Fruit fly (Drosophila melanogaster): ENCODE data around the gene Fas3.

Gene Fas3

DNA sequence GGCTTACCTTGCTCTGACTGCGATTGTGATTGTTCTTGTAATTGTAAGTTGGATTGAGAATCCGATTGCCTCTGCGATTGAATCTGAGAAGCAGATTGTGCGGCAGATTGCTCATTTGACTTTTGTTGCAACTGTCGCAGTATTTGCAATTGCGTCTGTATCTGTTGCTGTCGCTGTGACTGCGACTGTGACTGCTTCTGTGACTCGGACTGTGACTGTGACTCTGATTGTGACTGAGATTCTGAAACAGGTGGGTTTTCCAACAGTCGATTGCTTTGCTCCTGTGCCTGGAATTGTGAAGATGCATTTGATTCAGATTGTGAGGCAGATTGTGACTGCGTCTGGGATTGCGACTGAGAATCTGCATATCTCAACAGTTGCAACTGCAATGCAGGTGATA lies 38.1 kb downstream of the Fas3 start:
- TF ChIP-seq usp (GFP tag; optimal IDR thresholded peaks at IDR 0.05) = no peak
- no peak for TF ChIP-seq pan (optimal IDR thresholded peaks at IDR 0.05)
- no peak for TF ChIP-seq Dll (optimal IDR thresholded peaks at IDR 0.05)
- no peak for TF ChIP-seq psq (optimal IDR thresholded peaks at IDR 0.05)
- TF ChIP-seq EcR (GFP tag; optimal IDR thresholded peaks at IDR 0.05) = no peak
- TF ChIP-seq CG8478 (optimal IDR thresholded peaks at IDR 0.05) = no peak

DNA sequence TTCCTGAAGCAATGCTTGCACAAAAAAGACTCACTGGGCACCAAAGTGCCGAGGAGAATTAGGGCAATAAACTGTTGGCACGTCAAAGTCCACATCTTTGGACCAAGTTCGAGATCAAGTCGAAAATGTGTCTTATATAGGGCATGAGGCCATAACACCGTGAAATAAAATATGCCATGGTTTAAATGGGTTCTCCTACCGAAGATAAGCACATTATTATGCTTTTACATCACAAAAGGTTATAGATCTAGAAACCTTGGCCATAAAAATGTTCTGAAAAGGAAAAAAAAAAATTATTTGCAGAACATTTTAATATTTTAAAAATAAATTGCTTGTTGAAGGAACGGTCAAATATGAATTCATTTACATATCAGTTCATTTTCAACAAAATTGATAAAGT lies 39.0 kb downstream of the Fas3 start, which contains the start of gene Acp36DE:
Gene Acp36DE (minus strand): TSS at position 101 of the 400 bp plus-strand sequence.
- TF ChIP-seq EcR (GFP tag; optimal IDR thresholded peaks at IDR 0.05) (no peak), Dll (optimal IDR thresholded peaks at IDR 0.05) (no peak), usp (GFP tag; optimal IDR thresholded peaks at IDR 0.05) (no peak), psq (optimal IDR thresholded peaks at IDR 0.05) (no peak), pan (optimal IDR thresholded peaks at IDR 0.05) (no peak)

DNA sequence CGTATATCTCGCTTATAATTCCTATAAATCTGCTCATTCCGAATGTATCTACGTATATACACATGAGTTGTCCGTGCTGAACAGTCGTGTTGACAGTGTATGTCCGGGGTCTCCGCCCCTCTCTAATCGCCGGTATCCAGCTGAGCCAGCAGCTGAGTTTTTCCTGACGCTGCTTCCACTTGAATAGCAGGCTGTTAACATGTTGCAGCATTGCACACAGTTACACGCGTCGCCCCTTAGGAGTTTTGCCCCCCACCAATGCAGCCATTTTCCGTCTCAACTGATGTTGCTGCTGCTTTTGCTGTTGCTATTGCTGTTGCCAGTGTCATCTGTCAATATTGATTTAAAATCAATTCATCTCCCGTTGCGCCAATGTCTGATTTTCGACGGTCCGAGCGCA lies 41.3 kb downstream of the Fas3 start:
- no peak for TF ChIP-seq usp (GFP tag; optimal IDR thresholded peaks at IDR 0.05)
- TF ChIP-seq EcR (GFP tag; optimal IDR thresholded peaks at IDR 0.05) = no peak
- no peak for TF ChIP-seq psq (optimal IDR thresholded peaks at IDR 0.05)
- TF ChIP-seq CG8478 (optimal IDR thresholded peaks at IDR 0.05) = no peak
- no peak for TF ChIP-seq Dll (optimal IDR thresholded peaks at IDR 0.05)
- TF ChIP-seq pan (optimal IDR thresholded peaks at IDR 0.05) = no peak

DNA sequence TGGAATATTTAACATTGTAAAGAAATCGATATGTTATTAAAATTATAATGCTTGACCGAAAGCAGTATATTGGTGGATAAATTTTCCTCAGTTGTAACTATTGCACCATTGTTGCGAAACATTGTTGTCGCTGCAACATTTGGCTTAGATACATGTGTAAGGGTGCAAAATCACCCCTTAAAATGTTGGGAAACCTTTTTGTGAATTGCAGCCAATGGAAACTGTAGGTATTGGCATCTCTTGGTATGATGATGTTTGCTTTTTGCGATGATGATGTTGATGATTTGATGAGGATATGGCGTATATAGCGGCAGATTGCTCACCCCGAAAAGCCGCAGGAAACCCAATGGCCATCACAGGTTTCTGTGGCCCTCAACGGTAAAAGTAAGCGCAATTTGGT lies 44.5 kb downstream of the Fas3 start:
- TF ChIP-seq psq (optimal IDR thresholded peaks at IDR 0.05) = no peak
- TF ChIP-seq EcR (GFP tag; optimal IDR thresholded peaks at IDR 0.05) = no peak

DNA sequence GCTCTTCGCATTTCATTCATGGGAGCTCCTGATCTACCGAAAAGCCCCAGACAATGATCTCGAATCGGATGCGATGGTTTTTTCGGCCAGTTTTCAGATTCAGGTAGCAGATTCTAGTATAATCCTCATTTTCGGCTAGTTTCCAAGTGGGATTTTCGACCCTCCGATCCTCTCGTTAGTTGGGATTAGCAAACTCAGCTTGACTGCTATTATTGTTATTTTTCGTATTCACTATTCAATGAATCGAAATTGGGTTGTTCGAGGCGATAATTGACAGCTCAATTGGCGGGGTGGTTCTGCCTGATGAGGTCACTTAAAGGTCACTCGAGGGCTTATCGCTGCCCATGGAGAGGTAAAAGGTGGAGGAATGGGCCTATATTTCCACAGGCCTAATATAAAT lies 49.7 kb downstream of the Fas3 start:
- TF ChIP-seq EcR (GFP tag; optimal IDR thresholded peaks at IDR 0.05) (no peak), psq (optimal IDR thresholded peaks at IDR 0.05) (no peak), usp (GFP tag; optimal IDR thresholded peaks at IDR 0.05) (no peak), pan (optimal IDR thresholded peaks at IDR 0.05) (no peak), CG8478 (optimal IDR thresholded peaks at IDR 0.05) (no peak), Dll (optimal IDR thresholded peaks at IDR 0.05) (no peak)

DNA sequence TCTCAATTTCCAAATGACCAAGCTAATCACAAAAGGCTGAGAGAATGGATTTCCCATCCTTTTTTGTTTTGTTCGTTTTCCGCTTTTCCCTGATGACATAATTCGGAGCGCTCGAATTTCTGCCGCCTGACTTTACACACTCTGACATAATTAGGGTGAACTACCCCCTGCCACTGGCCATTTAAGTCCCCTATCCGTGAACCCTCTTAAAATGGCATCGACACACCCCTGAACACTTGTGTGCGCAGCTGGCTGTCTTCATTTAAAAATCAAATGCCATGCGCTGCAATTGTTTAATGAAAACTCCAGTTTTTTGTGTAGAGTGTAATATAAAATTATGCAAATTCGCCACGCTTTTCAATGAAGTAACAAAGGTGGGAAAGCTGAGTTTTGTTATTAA lies 50.9 kb downstream of the Fas3 start:
- TF ChIP-seq Dll (optimal IDR thresholded peaks at IDR 0.05) (no peak), CG8478 (optimal IDR thresholded peaks at IDR 0.05) (no peak), psq (optimal IDR thresholded peaks at IDR 0.05) (no peak), pan (optimal IDR thresholded peaks at IDR 0.05) (no peak), usp (GFP tag; optimal IDR thresholded peaks at IDR 0.05) (no peak), EcR (GFP tag; optimal IDR thresholded peaks at IDR 0.05) (no peak)

DNA sequence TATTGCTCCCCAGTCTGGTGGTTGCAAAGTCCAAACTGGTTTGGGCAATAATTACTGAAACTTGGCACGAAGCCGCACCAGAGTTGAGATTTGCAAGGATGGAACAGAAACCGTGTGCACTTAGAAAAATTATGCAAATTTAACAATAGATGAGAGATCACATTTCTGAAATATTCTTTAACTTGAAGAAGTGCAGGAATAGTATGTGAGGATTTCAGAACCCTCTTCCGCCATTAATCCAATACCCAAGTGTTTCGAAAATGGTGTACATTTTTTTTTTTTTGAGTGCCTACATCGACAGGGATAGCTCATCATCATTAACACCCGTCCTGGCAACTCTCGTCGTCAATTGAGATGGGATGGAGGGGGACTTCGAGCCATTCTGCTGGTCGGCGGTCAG lies 52.2 kb downstream of the Fas3 start:
- TF ChIP-seq psq (optimal IDR thresholded peaks at IDR 0.05) (no peak), Dll (optimal IDR thresholded peaks at IDR 0.05) (no peak)

DNA sequence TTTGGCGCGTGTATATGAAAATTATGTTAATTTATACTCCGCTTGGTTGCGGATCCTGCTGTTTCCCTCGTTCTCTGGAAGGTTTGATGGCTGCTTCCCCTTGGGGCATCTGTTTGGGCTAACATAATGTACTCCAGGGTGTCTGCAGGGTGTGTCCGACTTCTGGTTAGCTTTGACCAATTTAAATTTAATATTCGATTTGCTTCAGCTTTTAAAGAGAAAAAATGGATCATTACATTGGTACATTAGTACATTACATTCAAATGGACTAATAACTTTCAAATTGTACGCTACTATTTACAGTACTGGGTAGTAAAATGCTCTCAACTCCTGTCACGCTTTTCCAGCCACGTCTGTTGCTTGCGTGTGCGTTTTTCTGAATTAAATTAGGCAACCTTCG lies 57.2 kb downstream of the Fas3 start:
- TF ChIP-seq pan (optimal IDR thresholded peaks at IDR 0.05) = peak; percentile 56
- no peak for TF ChIP-seq Dll (optimal IDR thresholded peaks at IDR 0.05)

DNA sequence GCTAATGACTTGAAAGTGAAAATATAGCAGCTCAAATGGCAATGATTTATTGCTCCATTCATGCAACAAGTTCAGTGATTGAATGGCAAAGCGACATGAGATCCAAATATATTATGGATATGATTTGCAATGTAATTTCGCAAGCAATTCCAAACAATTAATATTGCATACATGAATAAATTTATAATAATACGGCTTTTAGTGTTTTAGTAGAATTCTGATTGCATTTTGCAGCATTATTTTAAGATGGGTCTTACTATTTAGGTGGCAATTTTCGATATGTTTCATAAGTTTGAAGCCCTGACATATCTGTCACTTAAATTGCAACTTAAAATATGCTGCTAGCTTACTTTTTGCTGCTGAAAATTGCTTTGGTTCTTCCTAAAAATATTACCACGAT lies 58.4 kb downstream of the Fas3 start, which contains the start of gene CG34171:
Gene CG34171 (plus strand): TSS at position 301 of the 400 bp plus-strand sequence.
- no peak for TF ChIP-seq psq (optimal IDR thresholded peaks at IDR 0.05)
- TF ChIP-seq usp (GFP tag; optimal IDR thresholded peaks at IDR 0.05) = no peak
- no peak for TF ChIP-seq Dll (optimal IDR thresholded peaks at IDR 0.05)
- no peak for TF ChIP-seq CG8478 (optimal IDR thresholded peaks at IDR 0.05)
- TF ChIP-seq pan (optimal IDR thresholded peaks at IDR 0.05) = no peak
- no peak for TF ChIP-seq EcR (GFP tag; optimal IDR thresholded peaks at IDR 0.05)

DNA sequence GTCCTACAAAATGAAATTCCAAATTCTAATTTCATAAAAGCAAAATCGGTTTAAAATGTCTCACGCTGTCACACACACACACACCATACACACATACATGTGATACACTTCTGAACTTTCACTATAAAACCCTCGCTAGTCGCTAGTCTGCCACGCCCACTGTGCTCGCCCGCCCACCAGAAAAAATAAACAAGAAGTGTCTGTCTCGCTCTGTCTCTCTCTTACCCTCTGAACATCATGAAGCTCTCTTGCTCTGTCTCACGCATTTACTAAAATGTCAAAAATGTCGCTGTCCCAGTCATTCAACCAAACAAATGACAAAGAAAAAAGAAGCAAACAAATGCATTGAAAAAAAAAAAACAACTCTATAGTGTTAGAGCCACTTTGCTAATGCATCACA lies 67.8 kb downstream of the Fas3 start:
- TF ChIP-seq pan (optimal IDR thresholded peaks at IDR 0.05) = no peak
- no peak for TF ChIP-seq EcR (GFP tag; optimal IDR thresholded peaks at IDR 0.05)
- no peak for TF ChIP-seq usp (GFP tag; optimal IDR thresholded peaks at IDR 0.05)
- TF ChIP-seq Dll (optimal IDR thresholded peaks at IDR 0.05) = no peak
- no peak for TF ChIP-seq CG8478 (optimal IDR thresholded peaks at IDR 0.05)
- TF ChIP-seq psq (optimal IDR thresholded peaks at IDR 0.05) = no peak

DNA sequence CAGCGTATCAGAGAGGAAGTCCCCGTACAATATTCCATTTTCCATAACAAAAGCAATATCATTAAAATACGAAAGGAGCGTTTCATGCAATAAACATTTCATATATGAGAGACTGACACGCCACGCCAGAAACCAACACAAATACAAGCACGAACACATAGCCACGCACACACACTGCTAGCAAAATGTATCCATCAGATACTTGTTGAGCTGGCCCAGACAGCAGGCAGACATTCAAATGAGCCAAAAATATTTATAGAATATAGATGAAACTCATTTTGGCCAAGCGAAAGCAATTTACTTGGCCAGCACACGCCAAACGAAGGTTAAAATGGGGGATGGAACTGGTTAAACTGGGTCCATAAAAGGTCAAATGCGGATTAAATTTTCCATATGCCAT lies 70.1 kb downstream of the Fas3 start:
- TF ChIP-seq usp (GFP tag; optimal IDR thresholded peaks at IDR 0.05) (no peak), CG8478 (optimal IDR thresholded peaks at IDR 0.05) (no peak), EcR (GFP tag; optimal IDR thresholded peaks at IDR 0.05) (no peak), psq (optimal IDR thresholded peaks at IDR 0.05) (no peak), Dll (optimal IDR thresholded peaks at IDR 0.05) (no peak), pan (optimal IDR thresholded peaks at IDR 0.05) (no peak)

DNA sequence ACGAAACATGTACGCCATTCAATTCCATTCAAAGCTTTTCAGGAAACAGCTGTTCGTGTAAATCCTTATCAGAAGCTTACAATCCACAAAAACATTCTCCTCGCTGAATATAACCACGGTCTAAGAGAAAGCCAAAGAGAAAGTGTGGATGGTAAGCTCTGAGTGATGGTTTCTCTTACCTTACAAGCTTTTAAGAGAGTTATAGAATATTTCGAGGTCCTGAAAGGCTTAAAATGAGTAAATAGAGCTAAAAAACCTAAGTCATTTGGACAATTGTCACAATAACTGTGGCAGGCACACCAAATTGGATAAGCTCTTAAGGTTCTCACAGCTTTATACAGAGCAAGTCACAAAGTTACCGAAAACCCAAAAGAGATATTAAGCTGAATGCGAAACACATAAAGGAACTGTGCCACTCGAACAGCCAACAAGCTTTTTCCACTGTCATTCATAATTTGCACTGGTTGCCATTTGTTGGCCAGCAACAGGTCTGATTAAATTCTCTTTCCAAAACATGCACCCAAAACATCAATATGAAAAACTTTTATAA lies 75.4 kb downstream of the Fas3 start:
- no peak for TF ChIP-seq psq (optimal IDR thresholded peaks at IDR 0.05)

DNA sequence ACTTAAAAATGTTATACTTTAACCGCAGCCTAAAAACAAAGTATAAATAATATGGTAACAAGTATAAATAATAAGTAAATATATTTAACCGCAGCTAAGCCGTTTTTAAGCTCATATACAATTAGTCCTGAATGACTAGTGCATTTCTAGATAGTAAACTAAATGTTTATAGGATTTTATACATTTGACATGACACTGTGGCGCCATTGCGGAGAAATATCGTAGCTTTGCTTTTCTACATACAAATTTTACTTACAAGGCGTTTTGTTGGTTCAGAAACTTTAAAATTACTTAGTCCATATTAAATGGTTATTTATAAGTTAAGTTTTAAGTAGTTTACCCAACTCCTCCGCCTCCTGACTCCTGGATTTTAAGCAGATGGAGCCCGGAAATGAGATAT lies 121.3 kb downstream of the Fas3 start:
- TF ChIP-seq usp (GFP tag; optimal IDR thresholded peaks at IDR 0.05) (no peak), CG8478 (optimal IDR thresholded peaks at IDR 0.05) (no peak), pan (optimal IDR thresholded peaks at IDR 0.05) (no peak), EcR (GFP tag; optimal IDR thresholded peaks at IDR 0.05) (no peak), Dll (optimal IDR thresholded peaks at IDR 0.05) (no peak), psq (optimal IDR thresholded peaks at IDR 0.05) (no peak)

All from whole organism.